Fruit fly (Drosophila melanogaster) whole organism, embryonic: ENCODE results near the gene CG43448.

ENCODE experiments used
- Bgb ChIP-seq: fragments of 200-800 bp; sonication (Bioruptor generic); IDR thresholded peaks from 2 replicates; pipeline ENCODE4 v1.3.6; 2022; ENCODE audit warnings: missing biosample characterization, missing genetic modification characterization; ENCODE audit not compliant: partially characterized antibody
- Blimp-1 ChIP-seq: fragments of 200-800 bp; sonication (Bioruptor generic); optimal IDR thresholded peaks from 3 replicates; lab custom pipeline; 2018; ENCODE audit warnings: missing biosample characterization, missing genetic modification characterization, mild to moderate bottlenecking, moderate library complexity, missing genetic modification reagents
- CG10321 ChIP-seq: fragments of 200-800 bp; sonication (Bioruptor generic); IDR thresholded peaks from 2 replicates; pipeline ENCODE4 v1.3.6; 2022; ENCODE audit warnings: missing biosample characterization, missing genetic modification characterization
- CG10654 ChIP-seq: fragments of 200-800 bp; sonication (Bioruptor generic); optimal IDR thresholded peaks from 2 replicates; lab custom pipeline; 2016; ENCODE audit warnings: missing biosample characterization, missing genetic modification characterization
- CG11456 ChIP-seq: fragments of 200-800 bp; sonication (Bioruptor generic); IDR thresholded peaks from 3 replicates; pipeline ENCODE4 v1.3.6; 2022; ENCODE audit warnings: missing biosample characterization, missing genetic modification characterization
- CG12299 ChIP-seq: fragments of 200-800 bp; sonication (Bioruptor generic); optimal IDR thresholded peaks from 2 replicates; lab custom pipeline; 2018; ENCODE audit warnings: missing biosample characterization, mild to moderate bottlenecking, missing genetic modification characterization
- CG13424 ChIP-seq: fragments of 200-800 bp; sonication (Bioruptor generic); optimal IDR thresholded peaks from 2 replicates; lab custom pipeline; 2019; ENCODE audit warnings: missing biosample characterization, mild to moderate bottlenecking, missing genetic modification characterization, moderate library complexity
- CG14050 ChIP-seq: fragments of 200-800 bp; sonication (Bioruptor generic); IDR thresholded peaks from 3 replicates; pipeline ENCODE4 v1.3.6; 2022; ENCODE audit warnings: missing biosample characterization, missing genetic modification characterization
- CG15011 ChIP-seq: fragments of 200-800 bp; sonication (Bioruptor generic); optimal IDR thresholded peaks from 3 replicates; lab custom pipeline; 2018; ENCODE audit warnings: missing biosample characterization, mild to moderate bottlenecking, missing genetic modification characterization
- CG15479 ChIP-seq: fragments of 200-800 bp; sonication (Bioruptor generic); optimal IDR thresholded peaks from 3 replicates; lab custom pipeline; 2019; ENCODE audit warnings: missing biosample characterization, mild to moderate bottlenecking, missing genetic modification characterization, moderate library complexity
- CG1602 ChIP-seq: fragments of 200-800 bp; sonication (Bioruptor generic); optimal IDR thresholded peaks from 3 replicates; lab custom pipeline; 2016; ENCODE audit warnings: missing biosample characterization, missing genetic modification characterization
- CG18476 ChIP-seq: fragments of 200-800 bp; sonication (Bioruptor generic); optimal IDR thresholded peaks from 2 replicates; lab custom pipeline; 2016; ENCODE audit warnings: missing biosample characterization, mild to moderate bottlenecking, missing genetic modification characterization
- CG2875 ChIP-seq: fragments of 200-800 bp; sonication (Bioruptor generic); optimal IDR thresholded peaks from 2 replicates; lab custom pipeline; 2017; ENCODE audit warnings: missing biosample characterization, mild to moderate bottlenecking, missing genetic modification characterization, missing genetic modification reagents
- CG30403 ChIP-seq: fragments of 200-800 bp; sonication (Bioruptor generic); optimal IDR thresholded peaks from 3 replicates; lab custom pipeline; 2016; ENCODE audit warnings: missing biosample characterization, missing genetic modification characterization
- CG34224 ChIP-seq: fragments of 200-800 bp; sonication (Bioruptor generic); IDR thresholded peaks from 3 replicates; pipeline ENCODE4 v1.3.6; 2022; ENCODE audit warnings: missing biosample characterization, missing genetic modification characterization; ENCODE audit not compliant: partially characterized antibody
- CG34422 ChIP-seq: fragments of 200-800 bp; sonication (Bioruptor generic); IDR thresholded peaks from 3 replicates; pipeline ENCODE4 v1.3.6; 2022; ENCODE audit warnings: missing biosample characterization, missing genetic modification characterization
- CG4328 ChIP-seq: fragments of 200-800 bp; sonication (Bioruptor generic); optimal IDR thresholded peaks from 3 replicates; lab custom pipeline; 2017; ENCODE audit warnings: missing biosample characterization, missing genetic modification reagents, missing genetic modification characterization
- CG4404 ChIP-seq: fragments of 200-800 bp; sonication (Bioruptor generic); IDR thresholded peaks from 2 replicates; pipeline ENCODE4 v1.3.6; 2022; ENCODE audit warnings: missing biosample characterization, missing genetic modification characterization
- CG4730 ChIP-seq: fragments of 200-800 bp; sonication (Bioruptor generic); IDR thresholded peaks from 2 replicates; pipeline ENCODE4 v1.3.6; 2022; ENCODE audit warnings: missing biosample characterization, missing genetic modification characterization
- CG5180 ChIP-seq: fragments of 200-800 bp; sonication (Bioruptor generic); optimal IDR thresholded peaks from 3 replicates; lab custom pipeline; 2017; ENCODE audit warnings: missing biosample characterization, missing genetic modification characterization, mild to moderate bottlenecking, moderate library complexity, missing genetic modification reagents
- CG5245 ChIP-seq: fragments of 200-800 bp; sonication (Bioruptor generic); optimal IDR thresholded peaks from 3 replicates; lab custom pipeline; 2016; ENCODE audit warnings: missing biosample characterization, missing genetic modification characterization
- CG6689 ChIP-seq: fragments of 200-800 bp; sonication (Bioruptor generic); IDR thresholded peaks from 2 replicates; pipeline ENCODE4 v1.3.6; 2022; ENCODE audit warnings: missing biosample characterization, missing genetic modification characterization
- CG7839 ChIP-seq: fragments of 200-800 bp; sonication (Bioruptor generic); optimal IDR thresholded peaks from 3 replicates; lab custom pipeline; 2018; ENCODE audit warnings: missing biosample characterization, mild to moderate bottlenecking, missing genetic modification characterization, moderate library complexity
- CG7928 ChIP-seq: fragments of 200-800 bp; sonication (Bioruptor generic); optimal IDR thresholded peaks from 2 replicates; lab custom pipeline; 2017; ENCODE audit warnings: missing biosample characterization, mild to moderate bottlenecking, missing genetic modification characterization
- CG9932 ChIP-seq: fragments of 200-800 bp; sonication (Bioruptor generic); IDR thresholded peaks from 2 replicates; pipeline ENCODE4 v1.3.6; 2022; ENCODE audit warnings: missing biosample characterization, missing genetic modification characterization
- Chrac-16 ChIP-seq: fragments of 200-800 bp; sonication (Bioruptor generic); optimal IDR thresholded peaks from 3 replicates; lab custom pipeline; 2016; ENCODE audit warnings: missing biosample characterization, missing genetic modification characterization
- Dfd ChIP-seq, 2 experiments: fragments of >200 bp; optimal IDR thresholded peaks; 2 replicates each; lab custom pipeline; 2017; ENCODE audit warnings: missing biosample characterization in 2 of 2, missing genetic modification characterization in 2 of 2
- HLH3B ChIP-seq: fragments of 200-800 bp; sonication (Bioruptor generic); IDR thresholded peaks from 2 replicates; pipeline ENCODE4 v1.3.6; 2022; ENCODE audit warnings: missing biosample characterization, missing genetic modification characterization
- Jarid2 ChIP-seq: fragments of 200-800 bp; sonication (Bioruptor generic); optimal IDR thresholded peaks from 3 replicates; lab custom pipeline; 2017; ENCODE audit warnings: mild to moderate bottlenecking, missing biosample characterization, missing genetic modification reagents, missing genetic modification characterization
- Six4 ChIP-seq: fragments of 200-800 bp; sonication (Bioruptor generic); optimal IDR thresholded peaks from 2 replicates; lab custom pipeline; 2016; ENCODE audit warnings: missing biosample characterization, missing genetic modification characterization
- Spps ChIP-seq: fragments of 200-800 bp; sonication (Bioruptor generic); optimal IDR thresholded peaks from 2 replicates; lab custom pipeline; 2018; ENCODE audit warnings: missing biosample characterization, mild to moderate bottlenecking, missing genetic modification characterization
- Trl ChIP-seq, 3 experiments: fragments of >200 bp in 2 of 3; fragments of 200-800 bp in 1 of 3; sonication (Bioruptor generic) in 1 of 3; optimal IDR thresholded peaks; 2 replicates in 1 of 3; 3 replicates in 2 of 3; lab custom pipeline; 2016 to 2017; ENCODE audit warnings: missing biosample characterization in 1 of 3, missing genetic modification characterization in 1 of 3
- Usf ChIP-seq: fragments of 200-800 bp; sonication (Bioruptor generic); optimal IDR thresholded peaks from 2 replicates; lab custom pipeline; 2017; ENCODE audit warnings: missing genotype, missing biosample characterization, missing genetic modification characterization
- bigmax ChIP-seq: fragments of 200-800 bp; sonication (Bioruptor generic); optimal IDR thresholded peaks from 2 replicates; lab custom pipeline; 2018; ENCODE audit warnings: missing biosample characterization, mild to moderate bottlenecking, missing genetic modification characterization
- btn ChIP-seq: fragments of 200-800 bp; sonication (Bioruptor generic); optimal IDR thresholded peaks from 2 replicates; lab custom pipeline; 2016; ENCODE audit warnings: missing biosample characterization, missing genetic modification characterization
- caup ChIP-seq: fragments of 200-800 bp; sonication (Bioruptor generic); optimal IDR thresholded peaks from 3 replicates; lab custom pipeline; 2017; ENCODE audit warnings: missing biosample characterization, mild to moderate bottlenecking, missing genetic modification characterization, moderate library complexity; ENCODE audit not compliant: severe bottlenecking
- dimm ChIP-seq: fragments of 200-800 bp; sonication (Bioruptor generic); IDR thresholded peaks from 2 replicates; pipeline ENCODE4 v1.3.6; 2022; ENCODE audit warnings: missing biosample characterization, missing genetic modification characterization
- dm ChIP-seq: fragments of 200-800 bp; sonication (Bioruptor generic); optimal IDR thresholded peaks from 3 replicates; lab custom pipeline; 2016; ENCODE audit warnings: missing biosample characterization, missing genetic modification characterization
- dmrt99B ChIP-seq: fragments of 200-800 bp; sonication (Bioruptor generic); optimal IDR thresholded peaks from 2 replicates; lab custom pipeline; 2018; ENCODE audit warnings: missing biosample characterization, mild to moderate bottlenecking, missing genetic modification characterization, moderate library complexity
- dysf ChIP-seq: fragments of 200-800 bp; sonication (Bioruptor generic); IDR thresholded peaks from 3 replicates; pipeline ENCODE4 v1.3.6; 2022; ENCODE audit warnings: missing biosample characterization, missing genetic modification characterization
- en ChIP-seq: fragments of 200-800 bp; sonication (Bioruptor generic); optimal IDR thresholded peaks from 2 replicates; lab custom pipeline; 2016; ENCODE audit warnings: missing biosample characterization, missing genetic modification characterization
- ind ChIP-seq: fragments of 200-800 bp; sonication (Bioruptor generic); optimal IDR thresholded peaks from 3 replicates; lab custom pipeline; 2016; ENCODE audit warnings: missing biosample characterization, missing genetic modification characterization
- kah ChIP-seq: fragments of 200-800 bp; sonication (Bioruptor generic); optimal IDR thresholded peaks from 2 replicates; lab custom pipeline; 2018; ENCODE audit warnings: missing biosample characterization, mild to moderate bottlenecking, missing genetic modification characterization
- lbe ChIP-seq: fragments of 200-800 bp; sonication (Bioruptor generic); optimal IDR thresholded peaks from 2 replicates; lab custom pipeline; 2016; ENCODE audit warnings: missing biosample characterization, mild to moderate bottlenecking, missing genetic modification characterization
- odd ChIP-seq: fragments of 200-800 bp; sonication (Bioruptor generic); optimal IDR thresholded peaks from 2 replicates; lab custom pipeline; 2017; ENCODE audit warnings: missing biosample characterization, mild to moderate bottlenecking, missing genetic modification characterization
- pros ChIP-seq: fragments of 200-800 bp; sonication (Bioruptor generic); optimal IDR thresholded peaks from 3 replicates; lab custom pipeline; 2019; ENCODE audit warnings: missing biosample characterization, mild to moderate bottlenecking, missing genetic modification characterization, moderate library complexity
- psq ChIP-seq: fragments of 200-800 bp; sonication (Bioruptor generic); optimal IDR thresholded peaks from 2 replicates; lab custom pipeline; 2017; ENCODE audit warnings: missing biosample characterization, missing genetic modification characterization
- sob ChIP-seq: fragments of 200-800 bp; sonication (Bioruptor generic); IDR thresholded peaks from 2 replicates; pipeline ENCODE4 v1.3.6; 2022; ENCODE audit warnings: missing biosample characterization, missing genetic modification characterization
- zen2 ChIP-seq: fragments of 200-800 bp; sonication (Bioruptor generic); IDR thresholded peaks from 3 replicates; pipeline ENCODE4 v1.3.6; 2022; ENCODE audit warnings: missing biosample characterization, missing genetic modification characterization; ENCODE audit not compliant: partially characterized antibody

CG43448 gene

dm6 chr3R:30200091-30200698, 37.3 kb downstream of the CG43448 start (continued):
- TF ChIP-seq bigmax (GFP tag; lab: Kevin White, UChicago) = no peak
- peak; percentile 52 for TF ChIP-seq sob
- TF ChIP-seq CG4328 (GFP tag; lab: Kevin White, UChicago) = no peak
- TF ChIP-seq Six4 (GFP tag; lab: Kevin White, UChicago) = no peak
- no peak for TF ChIP-seq CG5180 (GFP tag; lab: Kevin White, UChicago)
- TF ChIP-seq Spps (tag; lab: Kevin White, UChicago) = no peak
- TF ChIP-seq zen2 (GFP tag; lab: Robert Waterston, UW) = no peak
- no peak for TF ChIP-seq CG15479 (GFP tag; lab: Kevin White, UChicago)
- TF ChIP-seq dimm (GFP tag; lab: Robert Waterston, UW) = 0 out of 2 replicates have a peak, but pooled peaks have one; percentile 22
- peak; percentile 56 for TF ChIP-seq CG9932 (GFP tag; lab: Robert Waterston, UW)
- no peak for TF ChIP-seq kah
- TF ChIP-seq dmrt99B (tag; lab: Kevin White, UChicago) = peak; percentile 39
- no peak for TF ChIP-seq Trl (optimal IDR thresholded peaks at IDR 0.05; lab: Kevin White, UChicago)
- peak; percentile 5 for TF ChIP-seq Trl (GFP tag; optimal IDR thresholded peaks at IDR 0.05; lab: Kevin White, UChicago)
- no peak for TF ChIP-seq Bgb
- TF ChIP-seq, all 482 proteins: peak for 105

- TF ChIP-seq CG34422 (GFP tag; lab: Robert Waterston, UW) = no peak
- no peak for TF ChIP-seq CG34224
- TF ChIP-seq Chrac-16 (GFP tag; lab: Kevin White, UChicago) = no peak
- TF ChIP-seq caup (GFP tag; lab: Kevin White, UChicago) = peak; percentile 26
- TF ChIP-seq CG1602 = no peak
- no peak for TF ChIP-seq en
- no peak for TF ChIP-seq CG11456 (GFP tag; lab: Robert Waterston, UW)
- TF ChIP-seq Blimp-1 = no peak
- TF ChIP-seq lbe (GFP tag; lab: Kevin White, UChicago) = no peak
- TF ChIP-seq HLH3B (GFP tag; lab: Robert Waterston, UW) = peak; percentile 11; the same call in 1 of the 2 replicates
- TF ChIP-seq Jarid2 (GFP tag; lab: Kevin White, UChicago) = no peak
- TF ChIP-seq Dfd (GFP tag; optimal IDR thresholded peaks at IDR 0.05; lab: Kevin White, UChicago) = no peak
- no peak for TF ChIP-seq CG4404
- TF ChIP-seq CG6689 = 0 out of 2 replicates have a peak, but pooled peaks have one; percentile 9
- no peak for TF ChIP-seq psq (GFP tag; lab: Kevin White, UChicago)
- TF ChIP-seq pros (GFP tag; lab: Kevin White, UChicago) = no peak
- TF ChIP-seq dm (GFP tag; lab: Kevin White, UChicago) = no peak
- no peak for TF ChIP-seq Usf
- TF ChIP-seq CG5245 = no peak
- TF ChIP-seq CG7839 (tag; lab: Kevin White, UChicago) = no peak
- no peak for TF ChIP-seq CG4730
- no peak for TF ChIP-seq CG18476 (GFP tag; lab: Kevin White, UChicago)
- no peak for TF ChIP-seq CG13424 (tag; lab: Kevin White, UChicago)
- TF ChIP-seq ind (GFP tag; lab: Kevin White, UChicago) = no peak
- no peak for TF ChIP-seq CG7928 (GFP tag; lab: Kevin White, UChicago)
- TF ChIP-seq CG15011 = no peak
- no peak for TF ChIP-seq CG12299 (tag; lab: Kevin White, UChicago)
- TF ChIP-seq CG30403 (GFP tag; lab: Kevin White, UChicago) = no peak
- TF ChIP-seq btn (GFP tag; lab: Kevin White, UChicago) = no peak
- no peak for TF ChIP-seq CG2875 (GFP tag; lab: Kevin White, UChicago)
- TF ChIP-seq dysf (GFP tag; lab: Robert Waterston, UW) = peak; percentile 12; the same call in 1 of the 3 replicates
- no peak for TF ChIP-seq CG10321 (GFP tag; lab: Robert Waterston, UW)
- TF ChIP-seq CG14050 = no peak
- no peak for TF ChIP-seq CG10654 (GFP tag; lab: Kevin White, UChicago)
- peak; percentile 16 for TF ChIP-seq odd (GFP tag; lab: Kevin White, UChicago)
Observed at dm6 chr3R:30198793-30199192, 38.7 kb downstream of the CG43448 start.
